Fruit fly (Drosophila melanogaster) whole organism, embryonic: ENCODE data around the gene janA.

Experiments
- Adf1 ChIP-seq: fragments of 200-800 bp; sonication (Bioruptor generic); IDR thresholded peaks from 2 replicates; pipeline ENCODE4 v1.3.6; 2022; ENCODE audit warnings: missing biosample characterization, missing genetic modification characterization
- Bgb ChIP-seq: fragments of 200-800 bp; sonication (Bioruptor generic); IDR thresholded peaks from 2 replicates; pipeline ENCODE4 v1.3.6; 2022; ENCODE audit warnings: missing biosample characterization, missing genetic modification characterization; ENCODE audit not compliant: partially characterized antibody
- Bteb2 ChIP-seq: fragments of 200-800 bp; sonication (Bioruptor generic); optimal IDR thresholded peaks from 2 replicates; lab custom pipeline; 2016; ENCODE audit warnings: missing biosample characterization, missing genetic modification characterization
- CG12299 ChIP-seq: fragments of 200-800 bp; sonication (Bioruptor generic); optimal IDR thresholded peaks from 2 replicates; lab custom pipeline; 2018; ENCODE audit warnings: missing biosample characterization, mild to moderate bottlenecking, missing genetic modification characterization
- CG12659 ChIP-seq: fragments of 200-800 bp; sonication (Bioruptor generic); optimal IDR thresholded peaks from 3 replicates; lab custom pipeline; 2017; ENCODE audit warnings: mild to moderate bottlenecking, missing biosample characterization, missing genetic modification reagents, missing genetic modification characterization
- CG13775 ChIP-seq: fragments of 200-800 bp; sonication (Bioruptor generic); optimal IDR thresholded peaks from 3 replicates; lab custom pipeline; 2017; ENCODE audit warnings: missing biosample characterization, mild to moderate bottlenecking, missing genetic modification characterization
- CG14860 ChIP-seq: fragments of 200-800 bp; sonication (Bioruptor generic); IDR thresholded peaks from 3 replicates; pipeline ENCODE4 v1.3.6; 2022; ENCODE audit warnings: missing biosample characterization, missing genetic modification characterization; ENCODE audit not compliant: partially characterized antibody
- CG15011 ChIP-seq: fragments of 200-800 bp; sonication (Bioruptor generic); optimal IDR thresholded peaks from 3 replicates; lab custom pipeline; 2018; ENCODE audit warnings: missing biosample characterization, mild to moderate bottlenecking, missing genetic modification characterization
- CG15479 ChIP-seq: fragments of 200-800 bp; sonication (Bioruptor generic); optimal IDR thresholded peaks from 3 replicates; lab custom pipeline; 2019; ENCODE audit warnings: missing biosample characterization, mild to moderate bottlenecking, missing genetic modification characterization, moderate library complexity
- CG17359 ChIP-seq: fragments of 200-800 bp; sonication (Bioruptor generic); optimal IDR thresholded peaks from 3 replicates; lab custom pipeline; 2018; ENCODE audit warnings: missing biosample characterization, mild to moderate bottlenecking, missing genetic modification characterization, moderate library complexity
- CG17361 ChIP-seq: fragments of 200-800 bp; sonication (Bioruptor generic); IDR thresholded peaks from 3 replicates; pipeline ENCODE4 v1.3.6; 2022; ENCODE audit warnings: missing biosample characterization, missing genetic modification characterization
- CG17802 ChIP-seq: fragments of 200-800 bp; sonication (Bioruptor generic); optimal IDR thresholded peaks from 2 replicates; lab custom pipeline; 2018; ENCODE audit warnings: missing biosample characterization, mild to moderate bottlenecking, missing genetic modification characterization, moderate library complexity
- CG18011 ChIP-seq: fragments of 200-800 bp; sonication (Bioruptor generic); optimal IDR thresholded peaks from 2 replicates; lab custom pipeline; 2017; ENCODE audit warnings: missing biosample characterization, missing genetic modification characterization, mild to moderate bottlenecking, moderate library complexity, missing genotype
- CG18476 ChIP-seq: fragments of 200-800 bp; sonication (Bioruptor generic); optimal IDR thresholded peaks from 2 replicates; lab custom pipeline; 2016; ENCODE audit warnings: missing biosample characterization, mild to moderate bottlenecking, missing genetic modification characterization
- CG18619 ChIP-seq: fragments of 200-800 bp; sonication (Bioruptor generic); optimal IDR thresholded peaks from 3 replicates; lab custom pipeline; 2017; ENCODE audit warnings: missing biosample characterization, mild to moderate bottlenecking, missing genetic modification characterization
- CG18764 ChIP-seq: fragments of 200-800 bp; sonication (Bioruptor generic); optimal IDR thresholded peaks from 3 replicates; lab custom pipeline; 2016; ENCODE audit warnings: missing biosample characterization, missing genetic modification characterization
- CG2889 ChIP-seq: fragments of 200-800 bp; sonication (Bioruptor generic); IDR thresholded peaks from 3 replicates; pipeline ENCODE4 v1.3.6; 2022; ENCODE audit warnings: missing biosample characterization, missing genetic modification characterization
- CG33213 ChIP-seq: fragments of 200-800 bp; sonication (Bioruptor generic); optimal IDR thresholded peaks from 3 replicates; lab custom pipeline; 2016; ENCODE audit warnings: missing biosample characterization, missing genetic modification characterization
- CG34422 ChIP-seq: fragments of 200-800 bp; sonication (Bioruptor generic); IDR thresholded peaks from 3 replicates; pipeline ENCODE4 v1.3.6; 2022; ENCODE audit warnings: missing biosample characterization, missing genetic modification characterization
- CG3995 ChIP-seq: fragments of 200-800 bp; sonication (Bioruptor generic); optimal IDR thresholded peaks from 3 replicates; lab custom pipeline; 2016; ENCODE audit warnings: missing biosample characterization, missing genetic modification characterization
- CG6765 ChIP-seq: fragments of 200-800 bp; sonication (Bioruptor generic); optimal IDR thresholded peaks from 3 replicates; lab custom pipeline; 2017; ENCODE audit warnings: missing biosample characterization, mild to moderate bottlenecking, missing genetic modification characterization
- CG7556 ChIP-seq: fragments of 200-800 bp; sonication (Bioruptor generic); optimal IDR thresholded peaks from 2 replicates; lab custom pipeline; 2017; ENCODE audit warnings: missing biosample characterization, mild to moderate bottlenecking, missing genetic modification characterization
- CG7786 ChIP-seq: fragments of 200-800 bp; sonication (Bioruptor generic); optimal IDR thresholded peaks from 2 replicates; lab custom pipeline; 2016; ENCODE audit warnings: missing biosample characterization, missing genetic modification characterization
- CG9932 ChIP-seq: fragments of 200-800 bp; sonication (Bioruptor generic); IDR thresholded peaks from 2 replicates; pipeline ENCODE4 v1.3.6; 2022; ENCODE audit warnings: missing biosample characterization, missing genetic modification characterization
- Dip2 ChIP-seq: fragments of 200-800 bp; sonication (Bioruptor generic); IDR thresholded peaks from 2 replicates; pipeline ENCODE4 v1.3.6; 2022; ENCODE audit warnings: missing biosample characterization, missing genetic modification characterization
- Elba2 ChIP-seq: fragments of 200-800 bp; sonication (Bioruptor generic); optimal IDR thresholded peaks from 3 replicates; lab custom pipeline; 2016; ENCODE audit warnings: missing biosample characterization, missing genetic modification characterization
- HLHmδ ChIP-seq: fragments of 200-800 bp; sonication (Bioruptor generic); optimal IDR thresholded peaks from 2 replicates; lab custom pipeline; 2018; ENCODE audit warnings: missing biosample characterization, mild to moderate bottlenecking, missing genetic modification characterization, moderate library complexity
- Myb ChIP-seq: fragments of 200-800 bp; sonication (Bioruptor generic); optimal IDR thresholded peaks from 2 replicates; lab custom pipeline; 2016; ENCODE audit warnings: missing biosample characterization, missing genetic modification characterization
- Trl ChIP-seq, 3 experiments: fragments of >200 bp in 2 of 3; fragments of 200-800 bp in 1 of 3; sonication (Bioruptor generic) in 1 of 3; optimal IDR thresholded peaks; 2 replicates in 1 of 3; 3 replicates in 2 of 3; lab custom pipeline; 2016 to 2017; ENCODE audit warnings: missing biosample characterization in 1 of 3, missing genetic modification characterization in 1 of 3
- bsh ChIP-seq, 2 experiments: fragments of 200-800 bp; sonication (Bioruptor generic); optimal IDR thresholded peaks; 2 replicates each; lab custom pipeline; 2017 to 2018; ENCODE audit warnings: mild to moderate bottlenecking in 2 of 2, missing biosample characterization in 2 of 2, missing genetic modification characterization in 2 of 2, moderate library complexity in 1 of 2
- cato ChIP-seq: fragments of 200-800 bp; sonication (Bioruptor generic); optimal IDR thresholded peaks from 2 replicates; lab custom pipeline; 2016; ENCODE audit warnings: missing biosample characterization, missing genetic modification characterization, borderline replicate concordance
- chn ChIP-seq: fragments of 200-800 bp; sonication (Bioruptor generic); optimal IDR thresholded peaks from 2 replicates; lab custom pipeline; 2016; ENCODE audit warnings: missing biosample characterization, missing genetic modification characterization
- en ChIP-seq: fragments of 200-800 bp; sonication (Bioruptor generic); optimal IDR thresholded peaks from 2 replicates; lab custom pipeline; 2016; ENCODE audit warnings: missing biosample characterization, missing genetic modification characterization
- fd96Cb ChIP-seq: fragments of 200-800 bp; sonication (Bioruptor generic); optimal IDR thresholded peaks from 2 replicates; lab custom pipeline; 2018; ENCODE audit warnings: missing biosample characterization, mild to moderate bottlenecking, missing genetic modification characterization, moderate library complexity
- grn ChIP-seq: fragments of 200-800 bp; sonication (Bioruptor generic); optimal IDR thresholded peaks from 3 replicates; lab custom pipeline; 2017; ENCODE audit warnings: missing biosample characterization, missing genetic modification characterization
- gsb-n ChIP-seq: fragments of 200-800 bp; sonication (Bioruptor generic); optimal IDR thresholded peaks from 3 replicates; lab custom pipeline; 2018; ENCODE audit warnings: missing biosample characterization, mild to moderate bottlenecking, missing genetic modification characterization
- hkb ChIP-seq, 2 experiments: fragments of 200-800 bp in 1 of 2; fragments of >200 bp in 1 of 2; sonication (Bioruptor generic) in 1 of 2; IDR thresholded peaks in 1 of 2; optimal IDR thresholded peaks in 1 of 2; 2 replicates each; pipeline versions ENCODE4 v1.3.6 to Lab custom; 2017 to 2022; ENCODE audit warnings: missing biosample characterization in 1 of 2, missing genetic modification characterization in 1 of 2
- kah ChIP-seq: fragments of 200-800 bp; sonication (Bioruptor generic); optimal IDR thresholded peaks from 2 replicates; lab custom pipeline; 2018; ENCODE audit warnings: missing biosample characterization, mild to moderate bottlenecking, missing genetic modification characterization
- ken ChIP-seq: fragments of 200-800 bp; sonication (Bioruptor generic); IDR thresholded peaks from 3 replicates; pipeline ENCODE4 v1.3.6; 2022; ENCODE audit warnings: missing biosample characterization, missing genetic modification characterization
- klu ChIP-seq: fragments of 200-800 bp; sonication (Bioruptor generic); IDR thresholded peaks from 2 replicates; pipeline ENCODE4 v1.3.6; 2022; ENCODE audit warnings: missing biosample characterization, missing genetic modification characterization
- lov ChIP-seq, 2 experiments: fragments of 200-800 bp in 1 of 2; fragments of >200 bp in 1 of 2; sonication (Bioruptor generic) in 1 of 2; IDR thresholded peaks in 1 of 2; optimal IDR thresholded peaks in 1 of 2; 2 replicates in 1 of 2; 3 replicates in 1 of 2; pipeline versions ENCODE4 v1.3.6 to Lab custom; 2017 to 2022; ENCODE audit warnings: missing biosample characterization in 1 of 2, missing genetic modification characterization in 1 of 2
- pnt ChIP-seq: fragments of 200-800 bp; sonication (Bioruptor generic); optimal IDR thresholded peaks from 3 replicates; lab custom pipeline; 2016; ENCODE audit warnings: missing biosample characterization, missing genetic modification characterization
- sisA ChIP-seq: fragments of 200-800 bp; sonication (Bioruptor generic); IDR thresholded peaks from 2 replicates; pipeline ENCODE4 v1.3.6; 2022; ENCODE audit warnings: missing biosample characterization, missing genetic modification characterization
- sqz ChIP-seq: fragments of 200-800 bp; sonication (Bioruptor generic); optimal IDR thresholded peaks from 3 replicates; lab custom pipeline; 2018; ENCODE audit warnings: missing biosample characterization, mild to moderate bottlenecking, missing genetic modification characterization
- ssp ChIP-seq: fragments of 200-800 bp; sonication (Bioruptor generic); IDR thresholded peaks from 2 replicates; pipeline ENCODE4 v1.3.6; 2022; ENCODE audit warnings: missing biosample characterization, missing genetic modification characterization
- tin ChIP-seq: fragments of 200-800 bp; sonication (Bioruptor generic); optimal IDR thresholded peaks from 3 replicates; lab custom pipeline; 2016; ENCODE audit warnings: missing biosample characterization, missing genetic modification characterization
- tna ChIP-seq: fragments of 200-800 bp; sonication (Bioruptor generic); IDR thresholded peaks from 2 replicates; pipeline ENCODE4 v1.3.6; 2022; ENCODE audit warnings: missing biosample characterization, missing genetic modification characterization; ENCODE audit not compliant: partially characterized antibody
- vfl ChIP-seq: fragments of 200-800 bp; sonication (Bioruptor generic); optimal IDR thresholded peaks from 2 replicates; lab custom pipeline; 2016; ENCODE audit warnings: missing biosample characterization, missing genetic modification characterization
- vnd ChIP-seq: fragments of 200-800 bp; sonication (Bioruptor generic); IDR thresholded peaks from 3 replicates; pipeline ENCODE4 v1.3.6; 2022; ENCODE audit warnings: missing biosample characterization, missing genetic modification characterization; ENCODE audit not compliant: partially characterized antibody

The janA gene

DNA sequence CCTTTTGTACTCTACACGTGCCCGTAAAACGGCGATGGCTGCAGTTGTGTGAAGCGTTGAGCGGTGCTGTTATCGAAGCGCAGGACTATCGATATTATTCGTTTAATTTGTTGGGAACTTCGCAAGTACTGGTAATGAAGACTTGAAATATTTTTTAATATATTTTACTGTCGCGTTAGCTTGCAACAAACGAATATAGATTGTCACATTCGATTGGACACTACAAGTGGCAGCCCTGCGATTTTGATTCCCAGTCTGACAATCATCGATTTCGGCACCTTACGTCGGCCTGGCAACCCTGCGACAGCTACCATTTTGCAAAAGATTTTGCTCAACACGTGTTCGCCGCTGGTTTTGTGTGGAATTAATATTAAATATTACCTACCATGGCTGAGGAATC lies 34.7 kb downstream of the janA start, which contains the start of the genes Nlp and Nph (continued):
- TF ChIP-seq CG12299 (no peak), CG14860 (peak; percentile 81), CG34422 (peak; percentile 51; the same call in 1 of the 3 replicates), Bgb (GFP tag; lab: Robert Waterston, UW) (peak; percentile 84), CG18764 (GFP tag; lab: Kevin White, UChicago) (peak; percentile 10), CG18619 (no peak), Bteb2 (no peak), chn (GFP tag; lab: Kevin White, UChicago) (no peak), CG3995 (GFP tag; lab: Kevin White, UChicago) (peak; percentile 64), hkb (optimal IDR thresholded peaks at IDR 0.05; lab: Kevin White, UChicago) (no peak), hkb (GFP tag; IDR thresholded peaks at IDR 0.05; lab: Robert Waterston, UW) (peak; percentile 48; the same call in 1 of the 2 replicates), tna (GFP tag; lab: Robert Waterston, UW) (peak; percentile 61), lov (optimal IDR thresholded peaks at IDR 0.05; lab: Kevin White, UChicago) (no peak), lov (GFP tag; IDR thresholded peaks at IDR 0.05; lab: Robert Waterston, UW) (no peak), CG2889 (GFP tag; lab: Robert Waterston, UW) (no peak), CG7556 (GFP tag; lab: Kevin White, UChicago) (no peak), CG13775 (GFP tag; lab: Kevin White, UChicago) (no peak), kah (peak; percentile 75), bsh (GFP tag; optimal IDR thresholded peaks at IDR 0.05; lab: Kevin White, UChicago) (peak in 1 of 2 experiments; percentile 19), HLHmδ (GFP tag; lab: Kevin White, UChicago) (no peak), fd96Cb (tag; lab: Kevin White, UChicago) (no peak), ken (no peak), klu (GFP tag; lab: Robert Waterston, UW) (no peak), vnd (GFP tag; lab: Robert Waterston, UW) (peak; percentile 75; the same call in 2 of the 3 replicates), cato (no peak), ssp (no peak), Myb (peak; percentile 26), pnt (no peak), CG7786 (GFP tag; lab: Kevin White, UChicago) (peak; percentile 7), Elba2 (no peak), CG17359 (peak; percentile 0), gsb-n (tag; lab: Kevin White, UChicago) (no peak), Dip2 (GFP tag; lab: Robert Waterston, UW) (no peak), CG17361 (GFP tag; lab: Robert Waterston, UW) (no peak), CG15479 (GFP tag; lab: Kevin White, UChicago) (no peak), CG6765 (no peak), Adf1 (GFP tag; lab: Robert Waterston, UW) (0 out of 2 replicates have a peak, but pooled peaks have one; percentile 7), CG18011 (peak; percentile 30), tin (GFP tag; lab: Kevin White, UChicago) (peak; percentile 43), sqz (GFP tag; lab: Kevin White, UChicago) (no peak), CG15011 (GFP tag; lab: Kevin White, UChicago) (no peak), vfl (GFP tag; lab: Kevin White, UChicago) (no peak), Trl (optimal IDR thresholded peaks at IDR 0.05; lab: Kevin White, UChicago) (no peak), Trl (GFP tag; optimal IDR thresholded peaks at IDR 0.05; lab: Kevin White, UChicago) (peak; percentile 0), en (GFP tag; lab: Kevin White, UChicago) (no peak), CG17802 (tag; lab: Kevin White, UChicago) (no peak), CG18476 (GFP tag; lab: Kevin White, UChicago) (peak; percentile 32), CG9932 (GFP tag; lab: Robert Waterston, UW) (peak; percentile 54), CG33213 (peak; percentile 19), grn (no peak), CG12659 (peak; percentile 65), sisA (GFP tag; lab: Robert Waterston, UW) (no peak)
